Worm (Caenorhabditis elegans): Measurements from ENCODE around the gene abts-4.

DNA sequence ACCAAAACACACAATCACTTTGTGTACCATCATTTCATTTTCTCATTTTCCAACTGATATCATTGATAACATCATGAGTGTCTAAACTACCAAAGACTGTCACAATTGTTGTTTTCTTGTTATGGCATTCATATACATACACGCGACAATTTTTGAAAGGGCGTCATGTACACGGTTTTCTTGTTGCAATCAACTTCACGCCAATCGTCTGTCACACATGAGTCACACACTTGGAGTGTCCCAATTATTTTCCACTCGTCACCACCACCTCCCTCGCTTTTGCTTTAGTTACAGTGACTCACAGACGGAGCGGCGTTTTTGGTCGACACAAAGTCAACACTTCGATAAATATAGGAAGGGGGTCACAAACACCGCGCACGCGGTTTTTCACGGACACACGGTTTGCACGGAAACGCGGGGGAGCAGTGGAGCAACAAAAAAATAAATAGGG is 13.6 kb downstream of the abts-4 start:
- TF ChIP-seq nhr-11 (tag; optimal IDR thresholded peaks at IDR 0.05) (no peak), ceh-32 (tag; optimal IDR thresholded peaks at IDR 0.05; ENCODE audit: poor library complexity) (no peak), F10B5.3 (tag; optimal IDR thresholded peaks at IDR 0.05) (peak; percentile 33), ztf-11 (tag; optimal IDR thresholded peaks at IDR 0.05) (no peak), zag-1 (tag; optimal IDR thresholded peaks at IDR 0.05) (no peak), Y5F2A.4 (GFP tag; optimal IDR thresholded peaks at IDR 0.05) (no peak), dve-1 (tag; optimal IDR thresholded peaks at IDR 0.05; ENCODE audit: insufficient read depth) (peak; percentile 87), nhr-28 (tag; optimal IDR thresholded peaks at IDR 0.05) (peak; percentile 26), mdl-1 (tag; optimal IDR thresholded peaks at IDR 0.05) (peak in 1 of 2 experiments; percentile 99), mdt-29 (GFP tag; IDR thresholded peaks at IDR 0.05) (peak; percentile 70), aly-2 (tag; optimal IDR thresholded peaks at IDR 0.05) (no peak), egl-27 (tag; optimal IDR thresholded peaks at IDR 0.05) (no peak), snpc-1.2 (GFP tag; IDR thresholded peaks at IDR 0.05) (no peak)
